Worm (Caenorhabditis elegans): ENCODE results near the gene nspg-11.
A peak's percentile ranks its signal among the peaks of the same experiment; 100 is the strongest.
"Not testable (repeated sequence)": the region's sequence is repeated elsewhere in the genome, so short reads cannot be mapped to it uniquely, and the experiment has no call there.

Gene nspg-11

DNA sequence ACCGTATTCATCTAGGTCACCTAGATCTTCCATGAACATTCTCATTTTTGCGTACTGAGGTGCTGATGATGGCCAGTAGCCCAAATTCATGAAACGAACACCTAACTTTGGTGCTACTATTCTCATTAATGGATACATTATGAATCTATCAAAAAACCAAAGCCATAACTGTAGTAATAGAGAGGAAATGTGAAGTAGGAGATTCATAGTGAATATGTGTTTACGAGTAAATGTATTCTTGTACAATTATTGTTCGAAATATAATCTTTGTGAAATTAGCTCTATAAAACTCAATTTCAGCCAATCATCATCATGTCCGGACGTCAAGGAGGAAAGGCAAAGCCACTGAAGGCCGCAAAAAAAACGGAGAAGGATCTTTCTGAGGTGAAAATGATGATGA is 4.8 kb downstream of the nspg-11 start, which contains the start of the genes F49C12.11 and nemt-1:
TSS of gene F49C12.11 (plus strand) at position 301 of the 400 bp plus-strand sequence.
TSS of gene nemt-1 (minus strand) at position 360 of the 400 bp plus-strand sequence.
- TF ChIP-seq R02D3.7 (tag; optimal IDR thresholded peaks at IDR 0.05) (no peak), lin-11 (tag; optimal IDR thresholded peaks at IDR 0.05) (no peak), nhr-237 (tag; optimal IDR thresholded peaks at IDR 0.05) (no peak), nhr-25 (tag; optimal IDR thresholded peaks at IDR 0.05) (no peak), skn-1 (tag; optimal IDR thresholded peaks at IDR 0.05) (no peak), F13H6.1 (tag; optimal IDR thresholded peaks at IDR 0.05) (no peak), nhr-129 (tag; optimal IDR thresholded peaks at IDR 0.05) (no peak)

DNA sequence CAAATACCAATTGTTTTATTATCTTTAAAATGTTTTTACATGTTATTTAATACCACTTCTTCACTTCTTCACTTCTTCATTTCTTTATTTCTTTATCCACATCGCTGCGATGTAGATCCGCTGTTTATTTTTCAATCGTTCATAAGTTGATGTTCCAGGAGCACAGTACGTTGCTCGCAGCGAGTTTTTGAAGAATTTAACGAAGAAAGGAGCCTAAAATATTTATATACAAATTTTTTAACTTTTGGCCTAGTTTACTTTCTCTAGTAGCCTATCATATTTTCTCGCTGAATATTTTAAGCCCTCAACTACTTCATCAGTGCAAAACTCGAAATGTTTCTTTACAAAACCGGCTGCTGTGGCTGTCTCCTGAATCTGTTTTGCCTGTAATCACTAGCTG is 5.7 kb downstream of the nspg-11 start:
- no peak for TF ChIP-seq C34F6.9 (tag; optimal IDR thresholded peaks at IDR 0.05)
- no peak for TF ChIP-seq nhr-237 (tag; optimal IDR thresholded peaks at IDR 0.05)
- TF ChIP-seq elt-3 (tag; optimal IDR thresholded peaks at IDR 0.05) = no peak
- TF ChIP-seq nhr-21 (tag; optimal IDR thresholded peaks at IDR 0.05) = no peak

DNA sequence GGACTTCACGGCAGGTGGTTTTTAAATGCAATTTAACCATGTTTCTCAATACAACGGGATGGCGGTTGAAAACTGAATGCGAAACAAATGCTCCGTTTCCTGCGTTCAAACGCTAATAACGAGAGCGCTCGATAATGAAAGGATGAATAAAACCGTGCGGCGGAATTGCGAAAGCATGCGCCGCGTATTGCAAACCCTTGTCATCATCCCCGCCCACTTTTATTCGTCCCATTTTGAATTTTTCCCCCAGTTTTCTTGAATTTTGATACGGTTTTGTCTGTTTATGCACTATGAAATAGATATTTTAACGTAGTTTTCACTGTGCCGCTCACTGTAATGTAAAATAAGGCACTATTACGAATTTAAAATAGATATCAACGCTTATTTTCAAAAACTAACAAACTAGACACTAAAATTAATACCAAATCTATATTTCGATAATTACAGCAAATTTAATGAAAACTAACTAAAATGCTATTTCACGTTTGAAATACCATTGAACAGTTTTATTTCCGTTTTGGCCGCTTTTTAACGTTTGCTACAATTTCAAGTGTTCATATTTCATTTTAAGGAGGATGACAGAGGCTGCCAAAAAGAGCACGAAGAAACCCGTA is 7.7 kb downstream of the nspg-11 start, which contains the start of the genes F49C12.9 and rpn-7:
TSS of gene F49C12.9 (minus strand) at position 148 of the 614 bp plus-strand sequence.
TSS of gene rpn-7 (plus strand) at position 564 of the 614 bp plus-strand sequence.
- TF ChIP-seq nhr-10 (tag; optimal IDR thresholded peaks at IDR 0.05) (no peak), alr-1 (tag; optimal IDR thresholded peaks at IDR 0.05) (no peak), R02D3.7 (tag; optimal IDR thresholded peaks at IDR 0.05) (no peak), nhr-77 (tag; optimal IDR thresholded peaks at IDR 0.05) (no peak), gmeb-1 (tag; optimal IDR thresholded peaks at IDR 0.05) (peak; percentile 26), lin-13 (GFP tag; optimal IDR thresholded peaks at IDR 0.05) (no peak), sma-3 (GFP tag; optimal IDR thresholded peaks at IDR 0.05) (peak; percentile 6), nhr-129 (tag; optimal IDR thresholded peaks at IDR 0.05) (peak; percentile 61), lin-11 (tag; optimal IDR thresholded peaks at IDR 0.05) (peak; percentile 18), skn-1 (tag; optimal IDR thresholded peaks at IDR 0.05) (peak; percentile 97), C34F6.9 (tag; optimal IDR thresholded peaks at IDR 0.05) (peak; percentile 59), crh-2 (tag; optimal IDR thresholded peaks at IDR 0.05) (peak; percentile 5), lsy-2 (tag; optimal IDR thresholded peaks at IDR 0.05) (peak in 1 of 2 experiments; percentile 3), unc-55 (GFP tag; optimal IDR thresholded peaks at IDR 0.05) (peak; percentile 65), fos-1 (tag; optimal IDR thresholded peaks at IDR 0.05) (peak; percentile 11), nhr-25 (tag; optimal IDR thresholded peaks at IDR 0.05) (no peak)

DNA sequence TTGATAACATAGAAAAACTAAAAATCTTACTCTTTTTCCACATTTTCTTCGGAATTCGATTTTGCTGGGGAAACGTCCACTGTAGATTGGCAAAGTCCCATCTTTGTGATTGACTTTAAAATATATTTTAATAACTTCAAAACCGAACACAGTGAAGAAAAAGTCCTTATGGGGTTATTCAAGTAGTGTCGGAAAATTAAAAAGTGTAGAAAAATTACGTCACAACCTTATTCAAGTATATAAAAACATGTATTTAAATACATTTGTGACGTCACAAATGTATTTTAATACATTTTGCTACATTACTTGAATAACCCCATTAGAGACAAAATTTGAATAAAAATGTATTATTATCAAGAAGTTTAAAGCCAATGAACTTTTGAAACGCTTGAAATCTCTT is 11.1 kb downstream of the nspg-11 start, which contains the start of gene F49C12.7:
TSS of gene F49C12.7 (minus strand) at position 101 of the 400 bp plus-strand sequence.
- TF ChIP-seq lsy-2, nhr-11, alr-1 (tag; optimal IDR thresholded peaks at IDR 0.05): not testable (repeated sequence)

DNA sequence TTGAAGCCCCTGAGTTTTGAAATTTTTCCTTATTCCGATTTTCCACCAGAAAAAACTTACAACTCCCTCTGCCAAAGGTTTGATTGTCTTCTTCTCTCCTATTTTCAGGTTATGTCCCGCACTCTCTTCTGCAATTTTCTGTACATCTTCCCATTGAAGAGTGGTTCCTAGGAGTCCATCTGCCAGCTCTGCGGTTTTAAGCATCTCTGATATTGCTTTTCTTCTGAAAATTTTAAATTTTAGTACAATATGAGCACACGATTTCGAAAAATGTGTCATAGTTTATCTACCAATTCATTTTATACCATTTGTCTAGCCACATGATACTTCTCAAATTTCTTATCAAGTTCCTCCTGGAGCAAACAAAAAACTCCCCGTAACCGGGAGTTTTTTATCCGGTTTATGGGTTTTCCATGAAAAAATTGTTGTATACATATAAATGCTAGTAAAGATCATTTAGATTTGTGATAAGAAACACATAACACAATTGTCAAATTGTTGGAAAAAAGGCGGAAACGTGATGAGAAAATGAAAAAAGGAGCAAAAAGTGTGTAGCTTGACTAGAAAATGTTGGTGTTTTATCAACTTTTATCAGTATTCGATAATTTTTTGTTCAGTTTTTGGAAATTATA is 12.8 kb downstream of the nspg-11 start:
- TF ChIP-seq elt-3 (tag; optimal IDR thresholded peaks at IDR 0.05) = no peak
- TF ChIP-seq fos-1 (tag; optimal IDR thresholded peaks at IDR 0.05) = peak; percentile 50

DNA sequence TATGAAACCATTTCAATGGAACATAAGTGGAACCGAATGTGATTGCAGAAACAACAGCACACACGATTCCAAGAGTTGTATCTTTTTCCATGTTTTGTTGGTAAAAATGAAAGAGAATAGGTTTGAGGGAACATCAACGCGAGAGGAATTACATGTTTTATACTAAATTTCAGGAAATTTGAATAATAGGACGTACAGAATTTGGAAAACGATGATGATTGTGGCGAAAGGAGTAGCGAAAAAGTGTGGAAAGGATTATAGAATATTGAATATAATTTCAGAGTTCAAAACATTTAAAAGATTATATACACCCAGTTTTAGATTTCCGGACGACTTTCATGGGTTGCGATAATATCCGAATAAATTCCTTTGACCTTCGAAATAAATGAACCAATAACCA is 14.9 kb downstream of the nspg-11 start, which contains the start of gene F49C12.6:
TSS of gene F49C12.6 (minus strand) at position 101 of the 400 bp plus-strand sequence.
- no peak for TF ChIP-seq sma-3 (GFP tag; optimal IDR thresholded peaks at IDR 0.05)
- TF ChIP-seq zag-1 (tag; optimal IDR thresholded peaks at IDR 0.05) = no peak
- no peak for TF ChIP-seq ztf-4 (tag; optimal IDR thresholded peaks at IDR 0.05)
- no peak for TF ChIP-seq ceh-82 (tag; optimal IDR thresholded peaks at IDR 0.05)
- TF ChIP-seq crh-2 (tag; optimal IDR thresholded peaks at IDR 0.05) = no peak
- TF ChIP-seq fos-1 (tag; optimal IDR thresholded peaks at IDR 0.05) = no peak
- TF ChIP-seq mab-5 (tag; optimal IDR thresholded peaks at IDR 0.05) = no peak
- TF ChIP-seq lin-11 (tag; optimal IDR thresholded peaks at IDR 0.05) = no peak
- no peak for TF ChIP-seq mdl-1 (tag; optimal IDR thresholded peaks at IDR 0.05)
- TF ChIP-seq ZK546.5 (tag; optimal IDR thresholded peaks at IDR 0.05) = no peak

DNA sequence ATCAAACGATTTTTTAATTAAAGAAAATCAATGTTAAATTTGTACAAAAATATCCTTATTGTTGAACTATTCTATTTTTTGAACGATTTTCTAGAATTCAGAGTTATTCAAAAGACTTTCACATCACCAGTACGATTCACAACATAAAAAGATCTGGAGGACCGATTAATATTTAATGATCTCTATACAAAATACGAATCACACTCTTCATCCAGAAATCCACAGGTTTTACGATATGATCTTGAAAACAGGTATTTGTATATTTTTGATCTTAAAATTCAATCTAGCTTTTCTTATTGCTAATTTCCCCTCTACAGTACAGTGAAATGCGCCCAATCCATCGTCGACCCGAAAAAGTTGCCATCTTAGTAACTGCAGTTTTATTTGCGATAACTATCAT is 19.3 kb downstream of the nspg-11 start, which contains the start of gene F49C12.5:
TSS of gene F49C12.5 (plus strand) at position 301 of the 400 bp plus-strand sequence.
- no peak for TF ChIP-seq mdl-1 (tag; optimal IDR thresholded peaks at IDR 0.05)
- no peak for TF ChIP-seq elt-1 (tag; optimal IDR thresholded peaks at IDR 0.05)
- TF ChIP-seq nhr-237 (tag; optimal IDR thresholded peaks at IDR 0.05) = no peak
- no peak for TF ChIP-seq R02D3.7 (tag; optimal IDR thresholded peaks at IDR 0.05)
- TF ChIP-seq unc-39 (tag; optimal IDR thresholded peaks at IDR 0.05) = no peak
- no peak for TF ChIP-seq nhr-21 (tag; optimal IDR thresholded peaks at IDR 0.05)
- TF ChIP-seq aly-2 (tag; optimal IDR thresholded peaks at IDR 0.05) = no peak
